Worm (Caenorhabditis elegans) whole organism, dauer: ENCODE data around the gene cept-2.

Experiments
- unc-62 ChIP-seq: sonication (generic microtip); optimal IDR thresholded peaks from 2 replicates; lab custom pipeline; 2017; ENCODE audit warnings: missing biosample characterization, missing genetic modification reagents, missing genetic modification characterization

The cept-2 gene

DNA sequence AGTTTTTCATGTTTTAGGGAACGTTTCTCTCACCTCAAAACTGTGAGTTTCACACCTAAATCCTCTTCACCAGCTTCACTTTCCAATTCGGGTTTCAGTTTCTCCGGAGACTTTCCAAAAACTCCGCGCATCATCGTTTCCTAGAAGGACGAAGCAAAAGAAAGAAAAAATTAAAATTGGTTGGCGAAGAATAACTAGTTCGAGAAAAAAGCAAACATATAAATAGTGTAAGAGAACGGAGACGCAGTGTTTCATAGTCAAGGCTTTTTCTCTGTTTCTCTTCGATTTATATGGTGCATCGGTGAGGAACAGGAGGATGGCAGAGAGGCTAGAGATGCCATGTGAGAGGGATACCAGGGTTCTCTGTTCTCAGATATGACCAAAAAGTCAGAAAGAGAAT, 24.8 kb upstream of the cept-2 start, which contains the start of gene F47B8.3:
TSS of gene F47B8.3 (minus strand) at position 261 of the 400 bp plus-strand sequence.
- TF ChIP-seq unc-62 (GFP tag; lab: Kevin White, UChicago), result no peak

DNA sequence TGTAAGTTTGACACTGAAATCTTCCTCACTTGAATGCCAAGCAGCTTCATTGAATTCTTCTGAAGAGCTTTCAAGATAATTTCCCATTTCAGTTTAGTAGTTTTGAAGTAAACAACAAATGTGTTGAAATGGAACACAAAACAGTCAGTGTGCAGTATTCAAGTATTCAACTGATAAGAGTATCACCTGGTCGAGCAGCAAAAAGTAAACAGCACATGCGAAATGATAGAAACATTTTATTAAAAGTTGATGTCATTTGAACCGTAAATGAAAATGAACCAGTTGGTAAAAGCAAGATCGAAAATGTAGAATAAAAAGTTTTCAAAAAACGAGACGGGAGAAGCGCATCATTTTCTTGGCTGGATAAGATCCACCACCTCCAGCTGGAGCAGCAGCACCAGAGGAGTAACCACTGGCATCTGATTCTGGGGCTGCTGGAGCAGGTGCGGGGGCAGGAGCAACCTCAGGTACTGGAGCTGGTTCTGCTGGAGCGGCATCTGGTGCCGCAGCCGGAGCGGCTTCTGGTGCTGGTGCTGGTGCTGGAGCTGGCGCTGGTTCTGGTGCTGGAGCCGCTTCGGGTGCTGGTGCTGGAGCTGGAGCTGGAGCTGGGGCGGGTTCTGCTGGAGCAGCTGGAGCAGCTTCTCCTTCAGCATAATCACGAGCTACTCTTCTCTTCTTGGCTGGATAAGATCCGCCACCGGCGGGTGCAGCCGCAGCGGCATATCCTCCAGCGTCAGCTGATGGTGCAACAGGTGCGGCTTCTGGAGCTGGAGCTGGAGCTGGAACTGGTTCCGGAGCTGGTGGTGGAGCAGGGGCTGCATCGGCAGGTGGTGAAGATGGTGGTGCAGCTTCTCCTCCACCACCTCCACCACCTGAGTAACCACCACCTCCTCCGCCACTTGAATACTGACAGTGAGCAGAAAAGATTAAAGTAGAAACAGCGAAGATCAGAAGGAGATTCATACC, 22.8 kb upstream of the cept-2 start, which contains the start of the genes F47B8.4 and F47B8.18:
TSS of gene F47B8.4 (minus strand) at position 172 of the 966 bp plus-strand sequence.
TSS of gene F47B8.18 (minus strand) at position 963 of the 966 bp plus-strand sequence.
- no peak for TF ChIP-seq unc-62 (GFP tag; lab: Kevin White, UChicago)

DNA sequence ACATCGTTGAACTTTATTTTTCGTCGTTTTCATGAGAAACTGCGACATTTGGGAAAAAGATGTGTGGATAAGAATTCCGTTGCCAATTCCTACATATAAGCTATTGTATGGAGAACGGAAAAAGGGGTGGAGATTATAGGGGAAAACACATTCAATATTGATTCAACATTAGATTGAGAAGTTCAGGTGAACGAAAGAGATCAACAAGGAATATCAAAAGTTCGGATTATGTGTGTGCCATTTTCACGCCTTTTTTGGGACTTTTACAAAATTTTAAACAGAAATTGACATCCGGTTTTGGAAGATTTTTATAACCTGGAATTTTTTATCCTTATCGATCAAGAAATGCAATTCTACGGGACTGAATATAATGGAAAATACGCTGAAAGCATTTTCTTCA, 19.8 kb upstream of the cept-2 start, which contains the start of gene F47B8.5:
TSS of gene F47B8.5 (minus strand) at position 101 of the 400 bp plus-strand sequence.
- no peak for TF ChIP-seq unc-62 (GFP tag; lab: Kevin White, UChicago)

DNA sequence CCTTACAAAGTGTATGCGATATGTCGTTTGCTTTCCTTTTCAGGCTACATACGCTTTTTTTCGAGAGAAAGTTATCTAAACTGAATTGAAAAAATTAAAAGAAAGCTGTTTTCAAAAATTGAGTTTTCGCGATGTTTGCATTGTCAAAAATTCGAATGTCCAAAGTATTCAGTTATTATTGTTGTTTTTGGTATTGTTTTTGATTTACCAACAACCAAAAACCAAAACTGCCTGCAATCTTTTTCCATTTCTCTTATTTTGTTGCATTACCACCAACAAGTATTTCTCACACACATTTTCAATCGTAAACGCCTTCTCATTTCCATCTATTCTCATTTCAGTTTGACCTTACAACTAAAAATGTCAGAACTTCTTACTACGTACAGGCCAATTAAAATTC, 18.8 kb upstream of the cept-2 start, which contains the start of gene pepm-1:
TSS of gene pepm-1 (plus strand) at position 301 of the 400 bp plus-strand sequence.
- TF ChIP-seq unc-62 (GFP tag; lab: Kevin White, UChicago), result no peak

DNA sequence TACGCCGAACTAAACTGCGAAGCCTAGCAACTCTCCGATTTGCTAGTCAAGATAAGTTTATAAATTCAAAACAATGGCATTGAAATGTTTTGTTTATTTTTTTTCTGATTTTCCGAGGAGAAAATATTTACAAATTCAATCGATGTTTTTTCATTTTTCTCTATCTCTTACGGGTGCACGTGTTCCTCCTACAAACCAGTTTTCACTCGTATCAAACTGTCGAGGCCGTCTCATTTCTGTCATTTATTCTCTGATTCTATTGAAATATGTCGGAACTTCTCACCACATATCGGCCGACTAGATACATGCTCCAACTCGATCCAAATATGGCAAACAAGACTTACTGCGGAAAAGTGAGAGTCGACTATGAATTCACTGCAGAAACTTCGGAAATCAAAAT, 16.1 kb upstream of the cept-2 start, which contains the start of gene F47B8.8:
TSS of gene F47B8.8 (plus strand) at position 257 of the 400 bp plus-strand sequence.
- TF ChIP-seq unc-62 (GFP tag; lab: Kevin White, UChicago), result no peak

DNA sequence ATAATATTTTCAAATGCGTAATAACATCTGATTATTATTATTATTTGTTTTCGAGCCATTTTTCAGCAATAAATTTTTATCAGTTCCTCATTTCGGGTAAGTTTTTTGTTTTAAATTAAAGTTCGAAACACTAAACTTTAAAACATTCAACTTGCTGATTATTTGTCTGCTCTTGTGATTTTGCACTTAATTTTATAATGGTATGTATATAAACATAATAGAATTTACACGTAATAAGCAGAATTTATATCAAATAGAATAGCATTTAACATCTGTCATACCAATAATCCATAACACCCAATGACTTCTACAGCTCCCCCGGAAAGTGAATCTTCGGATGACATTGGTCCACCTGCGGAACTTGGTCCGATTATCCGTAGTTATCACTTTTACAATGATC, 14.4 kb upstream of the cept-2 start, which contains the start of gene srm-4:
TSS of gene srm-4 (plus strand) at position 301 of the 400 bp plus-strand sequence.
- TF ChIP-seq unc-62 (GFP tag; lab: Kevin White, UChicago), result no peak

DNA sequence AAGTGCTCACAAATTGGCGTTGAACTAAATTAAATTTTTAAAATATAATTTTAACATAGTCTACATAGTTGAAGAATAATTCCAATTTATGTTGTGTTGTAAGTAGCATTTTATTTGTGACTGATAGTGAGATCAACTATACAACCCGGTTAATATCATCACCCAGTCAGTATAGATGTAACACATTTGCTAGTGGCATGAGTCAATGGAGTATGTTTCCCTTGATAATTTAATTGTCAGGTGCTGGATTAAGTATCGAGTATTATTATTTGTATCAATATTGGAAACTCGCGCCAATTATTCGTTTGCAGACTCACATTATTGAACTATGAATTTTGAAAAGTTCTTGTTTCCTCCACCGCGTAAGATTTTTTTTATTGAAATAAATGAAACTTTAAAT, 12.7 kb upstream of the cept-2 start, which contains the start of gene srm-5:
TSS of gene srm-5 (plus strand) at position 301 of the 400 bp plus-strand sequence.
- no peak for TF ChIP-seq unc-62 (GFP tag; lab: Kevin White, UChicago)

DNA sequence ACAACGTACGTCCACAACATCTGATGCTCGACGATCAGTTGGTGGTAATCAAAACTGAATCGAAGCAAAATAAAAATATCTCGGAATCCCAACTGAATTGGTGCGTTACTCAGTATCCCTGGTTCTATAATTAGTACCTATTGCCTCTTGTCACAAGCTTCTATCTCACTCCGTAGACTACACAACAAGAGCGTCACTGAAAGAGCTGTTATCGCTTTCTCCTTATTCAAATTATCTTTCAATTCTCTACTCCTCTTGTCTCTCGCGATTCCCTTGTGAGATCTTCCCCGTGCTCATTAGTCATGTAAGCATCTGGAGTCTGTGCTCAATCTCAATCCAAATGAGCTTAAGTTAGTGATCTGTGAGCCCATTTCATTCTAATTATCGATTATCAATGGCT, 10.9 kb upstream of the cept-2 start, which contains the start of gene srm-6:
TSS of gene srm-6 (plus strand) at position 301 of the 400 bp plus-strand sequence.
- no peak for TF ChIP-seq unc-62 (GFP tag; lab: Kevin White, UChicago)

DNA sequence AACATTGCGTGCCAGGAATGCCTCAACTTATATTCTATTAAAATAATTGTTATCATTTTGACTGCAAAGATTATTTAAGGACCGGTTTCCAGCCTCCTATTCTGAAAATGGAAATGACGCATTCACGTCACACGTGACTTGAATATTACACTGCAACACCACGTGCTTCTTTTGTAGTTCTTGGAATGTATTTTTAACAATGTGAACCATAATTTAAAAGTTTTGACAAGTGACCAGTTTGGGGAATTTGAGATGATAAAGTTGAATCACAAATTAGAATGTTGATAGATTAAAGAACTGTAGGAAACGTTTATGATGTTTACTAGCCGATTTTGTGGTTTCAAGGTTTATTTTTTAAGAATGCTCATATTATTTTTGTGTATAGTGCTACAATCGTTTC, 5.9 kb upstream of the cept-2 start, which contains the start of gene F47B8.10:
TSS of gene F47B8.10 (plus strand) at position 301 of the 400 bp plus-strand sequence.
- no peak for TF ChIP-seq unc-62 (GFP tag; lab: Kevin White, UChicago)

DNA sequence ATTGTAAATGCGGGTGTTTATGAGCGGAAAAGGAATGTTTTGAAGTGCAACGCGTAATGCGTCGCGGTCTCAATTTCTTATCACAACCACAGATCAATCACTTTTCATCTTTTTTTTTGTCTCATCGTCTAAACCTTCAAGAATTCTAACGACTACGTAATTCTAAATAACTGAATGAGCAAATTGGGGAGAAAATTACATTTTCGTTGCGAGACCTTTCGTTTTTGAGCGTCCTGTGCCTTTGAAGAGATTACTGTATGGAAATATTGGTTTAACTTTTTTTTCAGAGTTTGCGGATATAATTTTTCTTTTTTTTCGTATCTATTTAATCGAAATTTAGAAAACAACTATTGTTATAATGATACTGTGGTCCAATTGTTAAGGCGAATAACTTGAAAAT, 2.9 kb downstream of the cept-2 start:
- no peak for TF ChIP-seq unc-62 (GFP tag; lab: Kevin White, UChicago)

DNA sequence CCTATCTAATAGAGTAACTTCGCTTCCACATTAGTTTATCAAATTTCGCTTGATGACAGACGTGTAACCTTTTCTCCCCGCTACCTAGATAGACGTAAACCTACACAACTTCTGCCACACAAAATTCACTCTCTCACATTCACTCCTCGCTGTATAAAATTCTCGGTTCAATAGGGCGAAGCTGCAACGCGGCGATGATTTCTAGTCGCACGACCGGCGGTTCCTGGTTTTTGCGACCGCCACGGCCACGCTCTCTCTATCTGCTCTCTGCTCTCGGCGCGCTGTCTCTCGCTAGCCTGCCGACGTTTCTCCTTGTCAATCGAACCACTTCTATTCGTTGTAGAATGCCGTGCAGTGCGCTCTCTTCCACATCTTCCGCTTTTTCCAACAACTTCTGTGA, 3.4 kb downstream of the cept-2 start:
- no peak for TF ChIP-seq unc-62 (GFP tag; lab: Kevin White, UChicago)

DNA sequence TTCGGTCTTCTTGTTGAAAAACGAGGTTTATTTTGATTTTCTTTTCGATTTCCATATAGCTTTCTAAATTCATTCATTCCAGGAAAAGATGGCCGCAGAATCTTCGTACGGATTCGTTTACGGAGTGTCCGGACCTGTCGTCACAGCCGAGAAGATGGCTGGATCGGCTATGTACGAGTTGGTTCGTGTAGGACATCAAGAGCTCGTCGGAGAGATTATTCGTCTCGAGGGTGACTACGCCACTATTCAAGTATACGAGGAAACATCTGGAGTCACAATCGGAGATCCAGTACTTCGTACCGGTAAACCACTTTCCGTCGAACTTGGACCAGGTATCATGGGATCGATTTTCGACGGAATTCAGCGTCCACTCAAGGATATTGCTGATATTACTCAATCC, 4.1 kb downstream of the cept-2 start, which contains the start of gene vha-13:
TSS of gene vha-13 (plus strand) at position 81 of the 400 bp plus-strand sequence.
- no peak for TF ChIP-seq unc-62 (GFP tag; lab: Kevin White, UChicago)

DNA sequence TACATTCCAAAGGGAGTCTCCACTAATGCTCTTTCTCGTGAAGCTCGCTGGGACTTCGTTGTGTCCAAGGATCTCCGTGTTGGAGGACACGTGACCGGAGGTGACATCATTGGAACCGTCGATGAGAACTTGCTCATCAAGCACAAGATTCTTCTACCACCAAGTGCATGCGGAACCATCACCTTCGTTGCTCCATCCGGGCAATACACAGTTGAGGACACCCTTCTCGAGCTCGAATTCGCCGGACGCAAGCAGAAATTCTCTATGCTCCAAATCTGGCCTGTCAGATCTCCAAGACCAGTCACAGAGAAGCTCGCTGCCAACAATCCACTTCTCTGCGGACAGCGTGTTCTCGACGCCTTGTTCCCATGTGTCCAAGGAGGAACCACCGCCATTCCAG, 4.5 kb downstream of the cept-2 start:
- no peak for TF ChIP-seq unc-62 (GFP tag; lab: Kevin White, UChicago)

DNA sequence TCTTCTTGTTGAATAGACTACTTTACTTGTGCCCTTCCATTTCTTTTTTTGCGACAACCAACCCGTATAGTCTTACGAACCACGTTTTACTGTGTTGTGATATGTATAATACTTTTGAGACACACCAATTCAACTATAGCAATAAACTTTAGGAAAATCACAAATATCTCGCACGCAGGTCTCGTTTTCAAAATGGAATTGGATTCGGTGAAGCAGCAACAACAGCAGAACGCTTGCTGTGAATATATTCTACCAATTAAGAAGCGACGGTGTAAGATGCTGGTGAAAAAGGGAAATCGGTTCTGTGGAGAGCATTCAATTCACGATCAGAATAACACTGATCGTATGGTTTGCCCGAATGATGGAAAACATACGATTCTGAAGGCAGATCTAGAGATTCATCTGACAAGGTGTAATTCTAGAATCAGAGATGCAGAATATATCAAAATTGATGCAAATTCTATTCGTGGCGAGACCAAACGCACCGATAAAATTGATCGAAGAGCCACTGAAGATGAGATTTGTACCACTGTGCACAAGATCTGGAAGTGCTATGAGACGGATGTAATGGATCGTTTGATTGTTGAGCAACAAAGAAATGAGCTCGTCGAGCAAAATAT, 6.8 kb downstream of the cept-2 start, which contains the start of gene Y49A3A.3:
TSS of gene Y49A3A.3 (plus strand) at position 153 of the 620 bp plus-strand sequence.
- TF ChIP-seq unc-62 (GFP tag; lab: Kevin White, UChicago), result no peak

DNA sequence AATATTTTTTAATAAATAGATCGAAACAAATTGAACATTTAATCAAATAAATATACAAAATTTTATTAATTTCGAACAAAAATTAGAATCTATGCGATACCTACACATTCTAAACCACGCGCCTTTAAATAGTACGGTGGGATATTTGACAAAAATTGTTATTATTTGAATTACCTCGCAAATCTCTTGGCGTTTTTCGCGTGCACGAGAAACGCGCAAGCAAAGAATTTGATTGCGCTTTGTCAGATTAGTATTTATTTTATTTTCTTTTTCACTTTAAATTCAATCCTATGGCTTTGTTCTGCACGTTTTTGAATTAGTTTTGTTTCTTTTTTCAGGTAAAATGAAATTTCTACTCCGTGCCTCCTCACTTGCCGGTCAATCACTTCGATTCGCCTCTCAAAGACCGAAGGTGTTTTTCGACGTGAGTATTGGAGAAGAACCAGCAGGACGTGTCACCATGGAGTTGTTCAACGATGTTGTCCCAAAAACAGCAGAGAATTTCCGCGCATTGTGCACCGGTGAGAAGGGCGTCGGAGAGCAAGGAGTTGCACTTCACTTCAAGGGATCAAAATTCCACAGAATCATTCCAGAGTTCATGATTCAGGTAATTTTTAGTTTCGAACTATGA, 8.3 kb downstream of the cept-2 start, which contains the start of gene cyn-1:
TSS of gene cyn-1 (plus strand) at position 339 of the 631 bp plus-strand sequence.
- no peak for TF ChIP-seq unc-62 (GFP tag; lab: Kevin White, UChicago)
